Worm (Caenorhabditis elegans) whole organism, L4/young adult: Measurements from ENCODE around the gene atg-10.

Experiments used
- W03F9.2 ChIP-seq: fragments of 150-350 bp; optimal IDR thresholded peaks from 2 replicates; lab custom pipeline; 2014; ENCODE audit warnings: missing biosample characterization, missing genetic modification characterization
- dao-5 ChIP-seq: sonication (generic microtip); optimal IDR thresholded peaks from 2 replicates; lab custom pipeline; 2016; ENCODE audit warnings: missing genotype, missing genetic modification characterization, moderate library complexity, missing compliant biosample characterization
- him-1 ChIP-seq: sonication (generic microtip); optimal IDR thresholded peaks from 2 replicates; lab custom pipeline; 2016; ENCODE audit warnings: missing genotype, missing genetic modification reagents, missing genetic modification characterization, missing compliant biosample characterization

DNA sequence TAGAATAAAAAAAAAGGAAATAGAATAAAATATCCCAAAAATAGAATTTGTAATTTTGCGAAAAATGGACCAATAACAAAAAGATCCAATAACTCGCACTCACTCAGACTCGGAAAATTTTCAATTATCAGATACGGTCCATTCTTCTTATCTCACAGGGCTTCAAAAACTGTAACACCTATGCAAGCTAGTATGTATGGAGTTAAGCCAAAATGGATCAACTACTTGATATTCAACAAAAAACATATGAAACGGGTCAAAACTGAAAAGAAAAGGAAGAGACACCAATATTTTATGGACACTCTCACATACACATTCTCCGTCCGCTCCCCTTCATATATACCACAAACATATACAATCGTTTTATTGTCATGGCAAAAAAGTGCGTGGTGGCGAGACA, 26.7 kb downstream of the atg-10 start, which contains the start of gene C34C6.9:
- no peak for TF ChIP-seq him-1 (tag; lab: Kevin White, UChicago)
- TF ChIP-seq dao-5, result no peak
- no peak for TF ChIP-seq W03F9.2 (tag; lab: Kevin White, UChicago)
